Fruit fly (Drosophila melanogaster) whole organism, embryonic: Measurements from ENCODE around the gene Eig71Ek.
A peak's percentile ranks its signal among the peaks of the same experiment; 100 is the strongest.

Experiments used
- Abd-B ChIP-seq: fragments of 200-800 bp; sonication (Bioruptor generic); optimal IDR thresholded peaks from 2 replicates; lab custom pipeline; 2018; ENCODE audit warnings: missing biosample characterization, mild to moderate bottlenecking, missing genetic modification characterization, moderate library complexity
- Asciz ChIP-seq: fragments of 200-800 bp; sonication (Bioruptor generic); optimal IDR thresholded peaks from 2 replicates; lab custom pipeline; 2017; ENCODE audit warnings: missing biosample characterization, mild to moderate bottlenecking, missing genetic modification characterization, missing genetic modification reagents
- Atf6 ChIP-seq: fragments of 200-800 bp; sonication (Bioruptor generic); IDR thresholded peaks from 2 replicates; pipeline ENCODE4 v1.3.6; 2022; ENCODE audit warnings: missing biosample characterization, missing genetic modification characterization
- Awh ChIP-seq: fragments of 200-800 bp; sonication (Bioruptor generic); IDR thresholded peaks from 2 replicates; pipeline ENCODE4, ENCODE4 v1.3.6; 2022; ENCODE audit warnings: missing biosample characterization, missing genetic modification characterization
- BtbVII ChIP-seq: fragments of 200-800 bp; sonication (Bioruptor generic); optimal IDR thresholded peaks from 3 replicates; lab custom pipeline; 2017; ENCODE audit warnings: missing biosample characterization, mild to moderate bottlenecking, missing genetic modification characterization
- CG10431 ChIP-seq: fragments of 200-800 bp; sonication (Bioruptor generic); optimal IDR thresholded peaks from 3 replicates; lab custom pipeline; 2018; ENCODE audit warnings: missing biosample characterization, mild to moderate bottlenecking, missing genetic modification characterization
- CG11560 ChIP-seq: fragments of 200-800 bp; sonication (Bioruptor generic); IDR thresholded peaks from 3 replicates; pipeline ENCODE4 v1.3.6; 2022; ENCODE audit warnings: missing biosample characterization, missing genetic modification characterization
- CG12104 ChIP-seq: fragments of 200-800 bp; sonication (Bioruptor generic); optimal IDR thresholded peaks from 3 replicates; lab custom pipeline; 2016; ENCODE audit warnings: missing biosample characterization, missing genetic modification characterization
- CG14667 ChIP-seq: fragments of 200-800 bp; sonication (Bioruptor generic); IDR thresholded peaks from 2 replicates; pipeline ENCODE4 v1.3.6; 2022; ENCODE audit warnings: missing biosample characterization, missing genetic modification characterization
- CG14710 ChIP-seq: fragments of 200-800 bp; sonication (Bioruptor generic); optimal IDR thresholded peaks from 3 replicates; lab custom pipeline; 2019; ENCODE audit warnings: missing biosample characterization, mild to moderate bottlenecking, missing genetic modification characterization, moderate library complexity
- CG17359 ChIP-seq: fragments of 200-800 bp; sonication (Bioruptor generic); optimal IDR thresholded peaks from 3 replicates; lab custom pipeline; 2018; ENCODE audit warnings: missing biosample characterization, mild to moderate bottlenecking, missing genetic modification characterization, moderate library complexity
- CG1832 ChIP-seq: fragments of 200-800 bp; sonication (Bioruptor generic); optimal IDR thresholded peaks from 2 replicates; lab custom pipeline; 2017; ENCODE audit warnings: missing biosample characterization, mild to moderate bottlenecking, missing genetic modification characterization, inconsistent platforms
- CG18476 ChIP-seq: fragments of 200-800 bp; sonication (Bioruptor generic); optimal IDR thresholded peaks from 2 replicates; lab custom pipeline; 2016; ENCODE audit warnings: missing biosample characterization, mild to moderate bottlenecking, missing genetic modification characterization
- CG18619 ChIP-seq: fragments of 200-800 bp; sonication (Bioruptor generic); optimal IDR thresholded peaks from 3 replicates; lab custom pipeline; 2017; ENCODE audit warnings: missing biosample characterization, mild to moderate bottlenecking, missing genetic modification characterization
- CG2120 ChIP-seq: fragments of 200-800 bp; sonication (Bioruptor generic); optimal IDR thresholded peaks from 3 replicates; lab custom pipeline; 2016; ENCODE audit warnings: missing biosample characterization, missing genetic modification characterization
- CG30403 ChIP-seq: fragments of 200-800 bp; sonication (Bioruptor generic); optimal IDR thresholded peaks from 3 replicates; lab custom pipeline; 2016; ENCODE audit warnings: missing biosample characterization, missing genetic modification characterization
- CG31224 ChIP-seq: fragments of 200-800 bp; sonication (Bioruptor generic); IDR thresholded peaks from 2 replicates; pipeline ENCODE4 v1.3.6; 2022; ENCODE audit warnings: missing biosample characterization, missing genetic modification characterization
- CG3407 ChIP-seq: fragments of 200-800 bp; sonication (Bioruptor generic); optimal IDR thresholded peaks from 2 replicates; lab custom pipeline; 2018; ENCODE audit warnings: missing biosample characterization, mild to moderate bottlenecking, missing genetic modification characterization
- CG6654 ChIP-seq: fragments of 200-800 bp; sonication (Bioruptor generic); optimal IDR thresholded peaks from 2 replicates; lab custom pipeline; 2017; ENCODE audit warnings: missing biosample characterization, mild to moderate bottlenecking, missing genetic modification characterization
- CG6765 ChIP-seq: fragments of 200-800 bp; sonication (Bioruptor generic); optimal IDR thresholded peaks from 3 replicates; lab custom pipeline; 2017; ENCODE audit warnings: missing biosample characterization, mild to moderate bottlenecking, missing genetic modification characterization
- CG7556 ChIP-seq: fragments of 200-800 bp; sonication (Bioruptor generic); optimal IDR thresholded peaks from 2 replicates; lab custom pipeline; 2017; ENCODE audit warnings: missing biosample characterization, mild to moderate bottlenecking, missing genetic modification characterization
- CG8765 ChIP-seq: fragments of 200-800 bp; sonication (Bioruptor generic); IDR thresholded peaks from 2 replicates; pipeline ENCODE4 v1.3.6; 2022; ENCODE audit warnings: missing biosample characterization, missing genetic modification characterization
- CG8944 ChIP-seq: fragments of 200-800 bp; sonication (Bioruptor generic); optimal IDR thresholded peaks from 3 replicates; lab custom pipeline; 2016; ENCODE audit warnings: missing biosample characterization, missing genetic modification characterization
- CG9932 ChIP-seq: fragments of 200-800 bp; sonication (Bioruptor generic); IDR thresholded peaks from 2 replicates; pipeline ENCODE4 v1.3.6; 2022; ENCODE audit warnings: missing biosample characterization, missing genetic modification characterization
- CHES-1-like ChIP-seq: fragments of 200-800 bp; sonication (Bioruptor generic); optimal IDR thresholded peaks from 2 replicates; lab custom pipeline; 2016; ENCODE audit warnings: missing biosample characterization, missing genetic modification characterization
- Dip2 ChIP-seq: fragments of 200-800 bp; sonication (Bioruptor generic); IDR thresholded peaks from 2 replicates; pipeline ENCODE4 v1.3.6; 2022; ENCODE audit warnings: missing biosample characterization, missing genetic modification characterization
- Dll ChIP-seq: fragments of 200-800 bp; sonication (Bioruptor generic); IDR thresholded peaks from 4 replicates; pipeline ENCODE4 v1.3.6; 2022; ENCODE audit warnings: missing biosample characterization, missing genetic modification characterization; ENCODE audit not compliant: partially characterized antibody
- Doc3 ChIP-seq: fragments of 200-800 bp; sonication (Bioruptor generic); IDR thresholded peaks from 3 replicates; pipeline ENCODE4 v1.3.6; 2022; ENCODE audit warnings: missing biosample characterization, missing genetic modification characterization; ENCODE audit not compliant: partially characterized antibody
- Drgx ChIP-seq: fragments of 200-800 bp; sonication (Bioruptor generic); IDR thresholded peaks from 2 replicates; pipeline ENCODE4 v1.3.6; 2022; ENCODE audit warnings: missing biosample characterization, missing genetic modification characterization
- Fer3 ChIP-seq: fragments of 200-800 bp; sonication (Bioruptor generic); optimal IDR thresholded peaks from 2 replicates; lab custom pipeline; 2018; ENCODE audit warnings: missing biosample characterization, mild to moderate bottlenecking, missing genetic modification characterization, moderate library complexity
- Hr51 ChIP-seq, 2 experiments: fragments of 200-800 bp; sonication (Bioruptor generic); optimal IDR thresholded peaks; 2 replicates in 1 of 2; 3 replicates in 1 of 2; lab custom pipeline; 2016 to 2018; ENCODE audit warnings: missing biosample characterization in 2 of 2, missing genetic modification characterization in 2 of 2, mild to moderate bottlenecking in 1 of 2, moderate library complexity in 1 of 2
- Jarid2 ChIP-seq: fragments of 200-800 bp; sonication (Bioruptor generic); optimal IDR thresholded peaks from 3 replicates; lab custom pipeline; 2017; ENCODE audit warnings: mild to moderate bottlenecking, missing biosample characterization, missing genetic modification reagents, missing genetic modification characterization
- Kr ChIP-seq: fragments of 200-800 bp; sonication (Bioruptor generic); optimal IDR thresholded peaks from 2 replicates; lab custom pipeline; 2017; ENCODE audit warnings: missing biosample characterization, mild to moderate bottlenecking, missing genetic modification characterization
- NK7.1 ChIP-seq: fragments of 200-800 bp; sonication (Bioruptor generic); optimal IDR thresholded peaks from 3 replicates; lab custom pipeline; 2016; ENCODE audit warnings: missing biosample characterization, missing genetic modification characterization
- Sox102F ChIP-seq: fragments of 200-800 bp; sonication (Bioruptor generic); optimal IDR thresholded peaks from 2 replicates; lab custom pipeline; 2018; ENCODE audit warnings: missing biosample characterization, mild to moderate bottlenecking, missing genetic modification characterization, moderate library complexity
- az2 ChIP-seq: fragments of 200-800 bp; sonication (Bioruptor generic); optimal IDR thresholded peaks from 3 replicates; lab custom pipeline; 2016; ENCODE audit warnings: missing biosample characterization, missing genetic modification characterization
- crp ChIP-seq, 2 experiments: fragments of 200-800 bp; sonication (Bioruptor generic); optimal IDR thresholded peaks; 2 replicates in 1 of 2; 3 replicates in 1 of 2; lab custom pipeline; 2017; ENCODE audit warnings: missing biosample characterization in 2 of 2, missing genetic modification characterization in 2 of 2, mild to moderate bottlenecking in 1 of 2, moderate library complexity in 1 of 2
- dpn ChIP-seq, 2 experiments: fragments of 200-800 bp; sonication (Bioruptor generic); optimal IDR thresholded peaks; 3 replicates each; lab custom pipeline; 2016; ENCODE audit warnings: missing biosample characterization in 2 of 2, missing genetic modification characterization in 2 of 2
- fru ChIP-seq: fragments of >200 bp; optimal IDR thresholded peaks from 2 replicates; lab custom pipeline; 2017
- gem ChIP-seq: fragments of 200-800 bp; sonication (Bioruptor generic); optimal IDR thresholded peaks from 2 replicates; lab custom pipeline; 2019; ENCODE audit warnings: missing biosample characterization, mild to moderate bottlenecking, missing genetic modification characterization, moderate library complexity
- grau ChIP-seq: fragments of 200-800 bp; optimal IDR thresholded peaks from 3 replicates; lab custom pipeline; 2019; ENCODE audit warnings: missing biosample characterization, mild to moderate bottlenecking, missing genetic modification characterization, moderate library complexity
- grn ChIP-seq: fragments of 200-800 bp; sonication (Bioruptor generic); optimal IDR thresholded peaks from 3 replicates; lab custom pipeline; 2017; ENCODE audit warnings: missing biosample characterization, missing genetic modification characterization
- gro ChIP-seq: fragments of 200-800 bp; sonication (Bioruptor generic); optimal IDR thresholded peaks from 2 replicates; lab custom pipeline; 2016; ENCODE audit warnings: missing biosample characterization, missing genetic modification characterization
- insv ChIP-seq, 2 experiments: fragments of 200-800 bp; sonication (Bioruptor generic); optimal IDR thresholded peaks; 3 replicates each; lab custom pipeline; 2016 to 2018; ENCODE audit warnings: missing biosample characterization in 2 of 2, missing genetic modification characterization in 2 of 2
- nerfin-1 ChIP-seq: fragments of 200-800 bp; sonication (Bioruptor generic); optimal IDR thresholded peaks from 3 replicates; lab custom pipeline; 2019; ENCODE audit warnings: missing biosample characterization, mild to moderate bottlenecking, missing genetic modification characterization, moderate library complexity
- pnt ChIP-seq: fragments of 200-800 bp; sonication (Bioruptor generic); optimal IDR thresholded peaks from 3 replicates; lab custom pipeline; 2016; ENCODE audit warnings: missing biosample characterization, missing genetic modification characterization
- prd ChIP-seq, 3 experiments: fragments of >200 bp in 2 of 3; fragments of 200-800 bp in 1 of 3; sonication (Bioruptor generic) in 1 of 3; optimal IDR thresholded peaks in 2 of 3; IDR thresholded peaks in 1 of 3; 2 replicates in 2 of 3; 3 replicates in 1 of 3; pipeline versions ENCODE4 v1.3.6 to Lab custom; 2017 to 2022; ENCODE audit warnings: missing biosample characterization in 1 of 3, missing genetic modification characterization in 1 of 3
- pzg ChIP-seq: fragments of 200-800 bp; sonication (Bioruptor generic); optimal IDR thresholded peaks from 3 replicates; lab custom pipeline; 2018; ENCODE audit warnings: missing biosample characterization, mild to moderate bottlenecking, missing genetic modification characterization, moderate library complexity
- stc ChIP-seq: fragments of 200-800 bp; sonication (Bioruptor generic); IDR thresholded peaks from 2 replicates; pipeline ENCODE4 v1.3.6; 2022; ENCODE audit warnings: missing biosample characterization, missing genetic modification characterization
- tup ChIP-seq: fragments of 200-800 bp; sonication (Bioruptor generic); optimal IDR thresholded peaks from 2 replicates; lab custom pipeline; 2016; ENCODE audit warnings: missing biosample characterization, mild to moderate bottlenecking, missing genetic modification characterization, moderate library complexity
- twi ChIP-seq: fragments of 200-800 bp; optimal IDR thresholded peaks from 2 replicates; lab custom pipeline; 2019; ENCODE audit warnings: missing biosample characterization, mild to moderate bottlenecking, missing genetic modification characterization, moderate library complexity

Eig71Ek gene

DNA sequence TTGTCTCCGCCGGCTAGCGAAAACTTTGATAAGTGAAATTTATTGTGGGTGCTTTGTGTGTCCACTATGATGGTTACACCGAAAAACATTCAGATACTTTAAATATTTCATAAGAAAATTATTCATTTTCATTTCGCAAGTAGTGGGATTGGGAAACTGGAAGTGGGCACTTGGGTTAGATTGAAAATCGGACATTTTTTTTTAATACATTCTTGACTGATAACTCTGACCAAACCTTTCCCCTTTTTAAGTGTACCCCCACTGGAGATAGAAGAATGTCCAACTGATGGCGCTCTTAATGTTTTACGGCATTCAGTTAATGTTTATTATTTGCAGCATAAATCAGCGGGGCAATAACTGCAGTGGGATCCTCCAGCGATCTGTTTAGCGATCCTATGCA, 16.6 kb downstream of the Eig71Ek start (continued):
- peak; percentile 44 for TF ChIP-seq gem (tag; lab: Kevin White, UChicago)
- no peak for TF ChIP-seq CG11560 (tag; lab: Robert Waterston, UW)
- no peak for TF ChIP-seq insv (GFP tag; optimal IDR thresholded peaks at IDR 0.05; lab: Kevin White, UChicago)
- no peak for TF ChIP-seq stc (GFP tag; lab: Robert Waterston, UW)
- no peak for TF ChIP-seq CG3407 (GFP tag; lab: Kevin White, UChicago)
- TF ChIP-seq pzg (GFP tag; lab: Kevin White, UChicago), result no peak
- no peak for TF ChIP-seq CG1832 (GFP tag; lab: Kevin White, UChicago)
- TF ChIP-seq CG6765 (GFP tag; lab: Kevin White, UChicago), result no peak
- TF ChIP-seq Drgx (GFP tag; lab: Robert Waterston, UW), result no peak
- TF ChIP-seq BtbVII (GFP tag; lab: Kevin White, UChicago), result no peak
- no peak for TF ChIP-seq Jarid2 (GFP tag; lab: Kevin White, UChicago)
- peak in 1 of 2 experiments; percentile 10 for TF ChIP-seq Hr51 (GFP tag; optimal IDR thresholded peaks at IDR 0.05; lab: Kevin White, UChicago)
- TF ChIP-seq prd (optimal IDR thresholded peaks at IDR 0.05; lab: Kevin White, UChicago), result no peak
- no peak for TF ChIP-seq prd (GFP tag; IDR thresholded peaks at IDR 0.05; lab: Robert Waterston, UW)
- peak; percentile 32 for TF ChIP-seq Sox102F (GFP tag; lab: Kevin White, UChicago)
- no peak for TF ChIP-seq nerfin-1 (tag; lab: Kevin White, UChicago)
- TF ChIP-seq Doc3 (GFP tag; lab: Robert Waterston, UW), result no peak
- TF ChIP-seq CG17359 (tag; lab: Kevin White, UChicago), result peak; percentile 30
- TF ChIP-seq grn (GFP tag; lab: Kevin White, UChicago), result no peak
- no peak for TF ChIP-seq Awh (GFP tag; lab: Robert Waterston, UW)
- no peak for TF ChIP-seq gro (GFP tag; lab: Kevin White, UChicago)
- no peak for TF ChIP-seq CG14667 (GFP tag; lab: Robert Waterston, UW)
- TF ChIP-seq CG8765 (GFP tag; lab: Robert Waterston, UW), result no peak
- no peak for TF ChIP-seq CG8944 (GFP tag; lab: Kevin White, UChicago)
- TF ChIP-seq crp (GFP tag; optimal IDR thresholded peaks at IDR 0.05; lab: Kevin White, UChicago), result no peak
- no peak for TF ChIP-seq CG18619 (GFP tag; lab: Kevin White, UChicago)
- no peak for TF ChIP-seq Kr
- TF ChIP-seq az2 (GFP tag; lab: Kevin White, UChicago), result peak; percentile 4
- TF ChIP-seq grau (tag; lab: Kevin White, UChicago), result peak; percentile 18
- TF ChIP-seq Dip2 (GFP tag; lab: Robert Waterston, UW), result no peak
- TF ChIP-seq CG10431 (GFP tag; lab: Kevin White, UChicago), result no peak
- TF ChIP-seq CG9932 (GFP tag; lab: Robert Waterston, UW), result no peak
- no peak for TF ChIP-seq CG12104
- no peak for TF ChIP-seq twi
- TF ChIP-seq CG7556 (GFP tag; lab: Kevin White, UChicago), result peak; percentile 8
- TF ChIP-seq pnt, result no peak
- no peak for TF ChIP-seq fru (lab: Kevin White, UChicago)
- TF ChIP-seq Dll (GFP tag; lab: Robert Waterston, UW), result no peak
- no peak for TF ChIP-seq Fer3 (tag; lab: Kevin White, UChicago)
- no peak for TF ChIP-seq Asciz
- TF ChIP-seq CG31224, result no peak
- TF ChIP-seq NK7.1 (GFP tag; lab: Kevin White, UChicago), result no peak
- TF ChIP-seq CG2120, result peak; percentile 18
- TF ChIP-seq dpn (GFP tag; optimal IDR thresholded peaks at IDR 0.05; lab: Kevin White, UChicago), result no peak
- TF ChIP-seq Abd-B (GFP tag; lab: Kevin White, UChicago), result no peak
- no peak for TF ChIP-seq CG18476 (GFP tag; lab: Kevin White, UChicago)
- peak; percentile 6 for TF ChIP-seq CG14710 (tag; lab: Kevin White, UChicago)
- no peak for TF ChIP-seq CG6654 (GFP tag; lab: Kevin White, UChicago)
- TF ChIP-seq CHES-1-like (GFP tag; lab: Kevin White, UChicago), result no peak
- no peak for TF ChIP-seq tup (GFP tag; lab: Kevin White, UChicago)
- TF ChIP-seq CG30403 (GFP tag; lab: Kevin White, UChicago), result no peak
- no peak for TF ChIP-seq Atf6 (GFP tag; lab: Robert Waterston, UW)
